Fruit fly (Drosophila melanogaster): ENCODE results near the gene Prosbeta6.

The Prosbeta6 gene

DNA sequence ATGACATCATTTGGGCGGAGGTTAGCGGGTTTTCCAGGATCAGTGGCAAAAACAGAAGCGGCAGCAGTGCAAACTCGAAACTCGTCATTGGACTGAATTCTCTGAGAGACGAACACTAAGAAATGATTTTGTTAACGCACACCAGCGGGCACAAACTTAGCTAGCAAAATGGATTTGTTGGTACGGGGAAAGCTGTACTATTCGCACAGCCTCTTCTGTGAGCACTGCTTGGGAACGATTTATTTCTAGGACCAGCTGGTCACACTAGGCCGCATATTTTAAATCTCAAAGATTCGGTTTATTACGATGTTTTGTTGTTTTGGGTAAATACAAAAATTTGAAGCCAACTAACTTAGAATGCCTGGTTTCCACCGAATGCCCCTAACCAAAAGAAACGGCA, 1.1 kb downstream of the Prosbeta6 start, which contains the start of gene CG4098:
CG4098 (minus strand) TSS at position 228 of the 400 bp plus-strand sequence.
- TF ChIP-seq usp (GFP tag; optimal IDR thresholded peaks at IDR 0.05) (no peak), ey (GFP tag; optimal IDR thresholded peaks at IDR 0.05) (peak; percentile 69), Mio (GFP tag; optimal IDR thresholded peaks at IDR 0.05) (peak; percentile 28), CrebA (GFP tag; optimal IDR thresholded peaks at IDR 0.05; ENCODE audit: borderline replicate concordance) (no peak), Rel (GFP tag; optimal IDR thresholded peaks at IDR 0.05) (no peak), Rel (tag; optimal IDR thresholded peaks at IDR 0.05) (peak; percentile 40), Jra (GFP tag; optimal IDR thresholded peaks at IDR 0.05) (peak; percentile 43), Vsx2 (GFP tag; optimal IDR thresholded peaks at IDR 0.05; ENCODE audit: partially characterized antibody) (no peak), Myc (optimal IDR thresholded peaks at IDR 0.05) (no peak), dsf (GFP tag; optimal IDR thresholded peaks at IDR 0.05; ENCODE audit: borderline replicate concordance) (no peak), h (GFP tag; optimal IDR thresholded peaks at IDR 0.05) (peak; percentile 67), Hnf4 (GFP tag; optimal IDR thresholded peaks at IDR 0.05) (peak; percentile 77), Hr83 (GFP tag; optimal IDR thresholded peaks at IDR 0.05; ENCODE audit: poor library complexity, severe bottlenecking) (peak; percentile 97), dmrt93B (GFP tag; optimal IDR thresholded peaks at IDR 0.05) (no peak), fru (GFP tag; optimal IDR thresholded peaks at IDR 0.05) (peak; percentile 63), OdsH (GFP tag; optimal IDR thresholded peaks at IDR 0.05) (peak; percentile 65), CG32264 (GFP tag; optimal IDR thresholded peaks at IDR 0.05) (no peak), foxo (GFP tag; optimal IDR thresholded peaks at IDR 0.05) (peak in 1 of 2 experiments; percentile 86), dl (GFP tag; optimal IDR thresholded peaks at IDR 0.05; ENCODE audit: insufficient read depth in 1 of 2, partially characterized antibody in 2 of 2) (no peak), jim (GFP tag; optimal IDR thresholded peaks at IDR 0.05) (peak; percentile 47), tai (GFP tag; optimal IDR thresholded peaks at IDR 0.05) (no peak), sage (GFP tag; optimal IDR thresholded peaks at IDR 0.05) (no peak), pan (optimal IDR thresholded peaks at IDR 0.05) (no peak), psq (GFP tag; optimal IDR thresholded peaks at IDR 0.05) (peak; percentile 34), rgr (GFP tag; optimal IDR thresholded peaks at IDR 0.05) (peak; percentile 79), Hr78 (GFP tag; optimal IDR thresholded peaks at IDR 0.05) (no peak), Abd-B (GFP tag; optimal IDR thresholded peaks at IDR 0.05) (no peak), GATAd (GFP tag; optimal IDR thresholded peaks at IDR 0.05) (peak; percentile 1), br (GFP tag; optimal IDR thresholded peaks at IDR 0.05) (peak; percentile 76), woc (GFP tag; optimal IDR thresholded peaks at IDR 0.05) (peak; percentile 88), CG9705 (GFP tag; optimal IDR thresholded peaks at IDR 0.05) (peak; percentile 10), brk (GFP tag; optimal IDR thresholded peaks at IDR 0.05) (no peak), HLH106 (tag; optimal IDR thresholded peaks at IDR 0.05) (peak; percentile 47), Dif (GFP tag; optimal IDR thresholded peaks at IDR 0.05; ENCODE audit: partially characterized antibody) (no peak), N (GFP tag; optimal IDR thresholded peaks at IDR 0.05) (no peak), Sp1 (GFP tag; optimal IDR thresholded peaks at IDR 0.05) (peak; percentile 51), sv (GFP tag; optimal IDR thresholded peaks at IDR 0.05) (peak; percentile 6), lola (GFP tag; optimal IDR thresholded peaks at IDR 0.05) (no peak), Dfd (GFP tag; optimal IDR thresholded peaks at IDR 0.05) (no peak)

- TF ChIP-seq Rel (GFP tag; optimal IDR thresholded peaks at IDR 0.05) (no peak), Rel (tag; optimal IDR thresholded peaks at IDR 0.05) (peak; percentile 32), br (GFP tag; optimal IDR thresholded peaks at IDR 0.05) (peak; percentile 27), dmrt93B (GFP tag; optimal IDR thresholded peaks at IDR 0.05) (no peak), Myc (optimal IDR thresholded peaks at IDR 0.05) (peak; percentile 43), psq (GFP tag; optimal IDR thresholded peaks at IDR 0.05) (peak; percentile 14), Hr83 (GFP tag; optimal IDR thresholded peaks at IDR 0.05; ENCODE audit: poor library complexity, severe bottlenecking) (no peak), Mio (GFP tag; optimal IDR thresholded peaks at IDR 0.05) (no peak), Dfd (GFP tag; optimal IDR thresholded peaks at IDR 0.05) (no peak), N (GFP tag; optimal IDR thresholded peaks at IDR 0.05) (no peak), Hr78 (GFP tag; optimal IDR thresholded peaks at IDR 0.05) (no peak), h (GFP tag; optimal IDR thresholded peaks at IDR 0.05) (peak; percentile 46), Sp1 (GFP tag; optimal IDR thresholded peaks at IDR 0.05) (peak; percentile 40), CG9705 (GFP tag; optimal IDR thresholded peaks at IDR 0.05) (peak; percentile 23), rgr (GFP tag; optimal IDR thresholded peaks at IDR 0.05) (peak; percentile 31), fru (GFP tag; optimal IDR thresholded peaks at IDR 0.05) (peak; percentile 1), dl (GFP tag; optimal IDR thresholded peaks at IDR 0.05; ENCODE audit: insufficient read depth in 1 of 2, partially characterized antibody in 2 of 2) (no peak), foxo (GFP tag; optimal IDR thresholded peaks at IDR 0.05) (peak in 1 of 2 experiments; percentile 52), sv (GFP tag; optimal IDR thresholded peaks at IDR 0.05) (no peak), Jra (GFP tag; optimal IDR thresholded peaks at IDR 0.05) (peak; percentile 10), Hnf4 (GFP tag; optimal IDR thresholded peaks at IDR 0.05) (peak; percentile 1), HLH106 (tag; optimal IDR thresholded peaks at IDR 0.05) (peak; percentile 53), brk (GFP tag; optimal IDR thresholded peaks at IDR 0.05) (peak; percentile 10), woc (GFP tag; optimal IDR thresholded peaks at IDR 0.05) (no peak)
These were observed 7.5 kb downstream of the Prosbeta6 start, which contains the start of gene Arts for dm6 chr3L:16602736-16603144. Arts (plus strand) TSS chr3L:16602851.

Measured in whole organism, wandering third instar larva.